Fruit fly (Drosophila melanogaster) whole organism, embryonic: Measurements from ENCODE around the gene Blimp-1.

Experiments used
- Blimp-1 ChIP-seq: fragments of 200-800 bp; sonication (Bioruptor generic); optimal IDR thresholded peaks from 3 replicates; lab custom pipeline; 2018; ENCODE audit warnings: missing biosample characterization, missing genetic modification characterization, mild to moderate bottlenecking, moderate library complexity, missing genetic modification reagents
- CG10959 ChIP-seq: fragments of 200-800 bp; sonication (Bioruptor generic); IDR thresholded peaks from 2 replicates; pipeline ENCODE4 v1.3.6; 2022; ENCODE audit warnings: missing biosample characterization, missing genetic modification characterization
- CG11456 ChIP-seq: fragments of 200-800 bp; sonication (Bioruptor generic); IDR thresholded peaks from 3 replicates; pipeline ENCODE4 v1.3.6; 2022; ENCODE audit warnings: missing biosample characterization, missing genetic modification characterization
- CG1233 ChIP-seq: fragments of 200-800 bp; sonication (Bioruptor generic); optimal IDR thresholded peaks from 4 replicates; lab custom pipeline; 2018; ENCODE audit warnings: missing biosample characterization, mild to moderate bottlenecking, missing genetic modification characterization
- CG12942 ChIP-seq: fragments of 200-800 bp; sonication (Bioruptor generic); optimal IDR thresholded peaks from 3 replicates; lab custom pipeline; 2016; ENCODE audit warnings: missing biosample characterization, missing genetic modification characterization
- CG14050 ChIP-seq: fragments of 200-800 bp; sonication (Bioruptor generic); IDR thresholded peaks from 3 replicates; pipeline ENCODE4 v1.3.6; 2022; ENCODE audit warnings: missing biosample characterization, missing genetic modification characterization
- CG15073 ChIP-seq: fragments of 200-800 bp; sonication (Bioruptor generic); optimal IDR thresholded peaks from 2 replicates; lab custom pipeline; 2016; ENCODE audit warnings: missing biosample characterization, missing genetic modification characterization
- CG16813 ChIP-seq: fragments of 200-800 bp; sonication (Bioruptor generic); IDR thresholded peaks from 3 replicates; pipeline ENCODE4 v1.3.6; 2022; ENCODE audit warnings: missing biosample characterization, missing genetic modification characterization; ENCODE audit not compliant: partially characterized antibody
- CG17385 ChIP-seq: fragments of 200-800 bp; sonication (Bioruptor generic); optimal IDR thresholded peaks from 3 replicates; lab custom pipeline; 2018; ENCODE audit warnings: missing biosample characterization, mild to moderate bottlenecking, missing genetic modification characterization
- CG18476 ChIP-seq: fragments of 200-800 bp; sonication (Bioruptor generic); optimal IDR thresholded peaks from 2 replicates; lab custom pipeline; 2016; ENCODE audit warnings: missing biosample characterization, mild to moderate bottlenecking, missing genetic modification characterization
- CG18764 ChIP-seq: fragments of 200-800 bp; sonication (Bioruptor generic); optimal IDR thresholded peaks from 3 replicates; lab custom pipeline; 2016; ENCODE audit warnings: missing biosample characterization, missing genetic modification characterization
- CG7372 ChIP-seq: fragments of 200-800 bp; sonication (Bioruptor generic); IDR thresholded peaks from 2 replicates; pipeline ENCODE4 v1.3.6; 2022; ENCODE audit warnings: missing biosample characterization, missing genetic modification characterization
- CG8359 ChIP-seq: fragments of 200-800 bp; sonication (Bioruptor generic); optimal IDR thresholded peaks from 2 replicates; lab custom pipeline; 2017; ENCODE audit warnings: missing biosample characterization, mild to moderate bottlenecking, missing genetic modification characterization, borderline replicate concordance
- CG8388 ChIP-seq: fragments of 200-800 bp; sonication (Bioruptor generic); optimal IDR thresholded peaks from 2 replicates; lab custom pipeline; 2019; ENCODE audit warnings: missing biosample characterization, mild to moderate bottlenecking, missing genetic modification characterization, moderate library complexity
- CG8478 ChIP-seq: fragments of >200 bp; optimal IDR thresholded peaks from 2 replicates; lab custom pipeline; 2018
- Dip2 ChIP-seq: fragments of 200-800 bp; sonication (Bioruptor generic); IDR thresholded peaks from 2 replicates; pipeline ENCODE4 v1.3.6; 2022; ENCODE audit warnings: missing biosample characterization, missing genetic modification characterization
- Dp ChIP-seq: fragments of 200-800 bp; sonication (Bioruptor generic); optimal IDR thresholded peaks from 2 replicates; lab custom pipeline; 2018; ENCODE audit warnings: missing biosample characterization, mild to moderate bottlenecking, missing genetic modification characterization, moderate library complexity
- Dref ChIP-seq: fragments of 200-800 bp; sonication (Bioruptor generic); IDR thresholded peaks from 2 replicates; pipeline ENCODE4 v1.3.6; 2022; ENCODE audit warnings: missing biosample characterization, missing genetic modification characterization
- Gug ChIP-seq: fragments of 200-800 bp; sonication (Bioruptor generic); IDR thresholded peaks from 4 replicates; pipeline ENCODE4 v1.3.6; 2022; ENCODE audit warnings: missing biosample characterization, missing genetic modification characterization
- Hand ChIP-seq: fragments of 200-800 bp; sonication (Bioruptor generic); optimal IDR thresholded peaks from 2 replicates; lab custom pipeline; 2017; ENCODE audit warnings: mild to moderate bottlenecking, missing biosample characterization, missing genetic modification reagents, missing genetic modification characterization
- Hey ChIP-seq: fragments of 200-800 bp; sonication (Bioruptor generic); optimal IDR thresholded peaks from 3 replicates; lab custom pipeline; 2018; ENCODE audit warnings: missing biosample characterization, mild to moderate bottlenecking, missing genetic modification characterization
- Nf-YB ChIP-seq: fragments of 200-800 bp; sonication (Bioruptor generic); optimal IDR thresholded peaks from 3 replicates; lab custom pipeline; 2019; ENCODE audit warnings: missing biosample characterization, mild to moderate bottlenecking, missing genetic modification characterization, moderate library complexity
- Nf-YC ChIP-seq: fragments of 200-800 bp; optimal IDR thresholded peaks from 3 replicates; lab custom pipeline; 2019; ENCODE audit warnings: missing biosample characterization, mild to moderate bottlenecking, missing genetic modification characterization, moderate library complexity
- Sry-β ChIP-seq: fragments of 200-800 bp; sonication (Bioruptor generic); optimal IDR thresholded peaks from 2 replicates; lab custom pipeline; 2018; ENCODE audit warnings: missing biosample characterization, mild to moderate bottlenecking, missing genetic modification characterization, moderate library complexity
- Vsx1 ChIP-seq: fragments of 200-800 bp; sonication (Bioruptor generic); optimal IDR thresholded peaks from 2 replicates; lab custom pipeline; 2017; ENCODE audit warnings: missing biosample characterization, mild to moderate bottlenecking, missing genetic modification characterization, missing genetic modification reagents
- ab ChIP-seq: fragments of 200-800 bp; sonication (Bioruptor generic); optimal IDR thresholded peaks from 2 replicates; lab custom pipeline; 2016; ENCODE audit warnings: missing biosample characterization, missing genetic modification characterization
- ase ChIP-seq: fragments of 200-800 bp; sonication (Bioruptor generic); IDR thresholded peaks from 3 replicates; pipeline ENCODE4 v1.3.6; 2022; ENCODE audit warnings: missing biosample characterization, missing genetic modification characterization
- cas ChIP-seq: fragments of 200-800 bp; sonication (Bioruptor generic); IDR thresholded peaks from 2 replicates; pipeline ENCODE4 v1.3.6; 2022; ENCODE audit warnings: missing biosample characterization, missing genetic modification characterization
- cwo ChIP-seq: fragments of 200-800 bp; sonication (Bioruptor generic); optimal IDR thresholded peaks from 3 replicates; lab custom pipeline; 2017; ENCODE audit warnings: missing biosample characterization, missing genetic modification characterization, mild to moderate bottlenecking, moderate library complexity, missing genetic modification reagents
- dmrt11E ChIP-seq: fragments of 200-800 bp; sonication (Bioruptor generic); optimal IDR thresholded peaks from 3 replicates; lab custom pipeline; 2018; ENCODE audit warnings: missing biosample characterization, mild to moderate bottlenecking, missing genetic modification characterization, moderate library complexity
- dpn ChIP-seq, 2 experiments: fragments of 200-800 bp; sonication (Bioruptor generic); optimal IDR thresholded peaks; 3 replicates each; lab custom pipeline; 2016; ENCODE audit warnings: missing biosample characterization in 2 of 2, missing genetic modification characterization in 2 of 2
- exex ChIP-seq: fragments of 200-800 bp; sonication (Bioruptor generic); optimal IDR thresholded peaks from 4 replicates; lab custom pipeline; 2018; ENCODE audit warnings: missing biosample characterization, mild to moderate bottlenecking, missing genetic modification characterization, moderate library complexity
- gce ChIP-seq: fragments of 200-800 bp; sonication (Bioruptor generic); IDR thresholded peaks from 3 replicates; pipeline ENCODE4 v1.3.6; 2022; ENCODE audit warnings: missing biosample characterization, missing genetic modification characterization
- grn ChIP-seq: fragments of 200-800 bp; sonication (Bioruptor generic); optimal IDR thresholded peaks from 3 replicates; lab custom pipeline; 2017; ENCODE audit warnings: missing biosample characterization, missing genetic modification characterization
- hb ChIP-seq: fragments of 200-800 bp; sonication (Bioruptor generic); IDR thresholded peaks from 3 replicates; pipeline ENCODE4 v1.3.6; 2022; ENCODE audit warnings: missing biosample characterization, missing genetic modification characterization; ENCODE audit not compliant: partially characterized antibody
- lbe ChIP-seq: fragments of 200-800 bp; sonication (Bioruptor generic); optimal IDR thresholded peaks from 2 replicates; lab custom pipeline; 2016; ENCODE audit warnings: missing biosample characterization, mild to moderate bottlenecking, missing genetic modification characterization
- pfk ChIP-seq: fragments of 200-800 bp; sonication (Bioruptor generic); optimal IDR thresholded peaks from 2 replicates; lab custom pipeline; 2018; ENCODE audit warnings: missing biosample characterization, mild to moderate bottlenecking, missing genetic modification characterization, moderate library complexity
- pita ChIP-seq: fragments of 200-800 bp; sonication (Bioruptor generic); optimal IDR thresholded peaks from 2 replicates; lab custom pipeline; 2017; ENCODE audit warnings: missing biosample characterization, mild to moderate bottlenecking, missing genetic modification characterization
- pum ChIP-seq: fragments of 200-800 bp; sonication (Bioruptor generic); optimal IDR thresholded peaks from 2 replicates; lab custom pipeline; 2016; ENCODE audit warnings: missing biosample characterization, missing genetic modification characterization
- pzg ChIP-seq: fragments of 200-800 bp; sonication (Bioruptor generic); optimal IDR thresholded peaks from 3 replicates; lab custom pipeline; 2018; ENCODE audit warnings: missing biosample characterization, mild to moderate bottlenecking, missing genetic modification characterization, moderate library complexity
- sima ChIP-seq: fragments of 200-800 bp; sonication (Bioruptor generic); optimal IDR thresholded peaks from 2 replicates; lab custom pipeline; 2016; ENCODE audit warnings: missing biosample characterization, missing genetic modification characterization
- sna ChIP-seq: fragments of 200-800 bp; sonication (Bioruptor generic); IDR thresholded peaks from 2 replicates; pipeline ENCODE4 v1.3.6; 2022; ENCODE audit warnings: missing biosample characterization, missing genetic modification characterization; ENCODE audit not compliant: partially characterized antibody
- tll ChIP-seq, 2 experiments: fragments of 200-800 bp in 1 of 2; fragments of >200 bp in 1 of 2; sonication (Bioruptor generic) in 1 of 2; optimal IDR thresholded peaks; 2 replicates each; lab custom pipeline; 2017 to 2019; ENCODE audit warnings: missing biosample characterization in 2 of 2, missing genetic modification characterization in 2 of 2, mild to moderate bottlenecking in 1 of 2, moderate library complexity in 1 of 2
- ttk ChIP-seq: fragments of 200-800 bp; sonication (Bioruptor generic); IDR thresholded peaks from 2 replicates; pipeline ENCODE4 v2.1.2; 2022; ENCODE audit warnings: missing biosample characterization, missing genetic modification characterization

Gene Blimp-1

DNA sequence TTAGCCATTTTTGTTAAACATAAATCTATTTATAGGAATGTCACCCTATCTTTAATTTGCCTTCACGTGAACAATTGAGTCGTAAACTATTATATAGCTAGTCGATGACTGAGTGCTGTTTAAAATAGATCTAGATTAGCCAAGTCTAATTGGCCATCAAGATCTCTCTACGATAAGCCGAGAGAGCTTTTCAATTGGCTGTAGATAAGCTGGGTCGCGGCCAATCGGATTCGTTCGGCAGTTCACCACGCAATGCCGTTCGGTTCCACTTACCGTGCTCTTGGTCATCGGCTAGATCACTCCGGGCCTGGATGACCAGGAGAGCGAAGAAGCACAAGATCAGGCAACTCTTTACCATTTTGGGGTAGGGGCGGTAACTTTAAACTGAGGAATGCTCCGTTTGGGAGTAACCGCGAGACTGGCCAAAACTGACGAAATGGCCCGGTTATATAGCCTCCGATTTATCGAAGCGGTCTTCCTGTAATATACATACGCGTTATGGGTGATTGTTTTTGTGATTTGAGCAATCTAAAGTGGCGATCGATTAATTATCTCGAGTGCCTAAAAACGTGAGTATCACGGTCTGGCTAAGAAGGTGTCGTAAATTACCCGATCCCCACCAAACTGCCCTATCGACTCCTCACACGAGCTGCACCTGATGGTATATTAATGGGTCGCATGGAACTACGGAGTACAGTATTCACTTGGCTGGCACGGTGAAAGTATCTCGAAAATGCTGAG, 35.8 kb upstream of the Blimp-1 start, which contains the start of the genes Alp10 and Alp9:
TSS of gene Alp10 (minus strand) at position 420 of the 741 bp plus-strand sequence.
TSS of gene Alp9 (plus strand) at position 690 of the 741 bp plus-strand sequence.
- TF ChIP-seq Nf-YB = peak; percentile 91
- TF ChIP-seq grn (GFP tag; lab: Kevin White, UChicago) = peak; percentile 51
- TF ChIP-seq dmrt11E = no peak
- no peak for TF ChIP-seq CG17385 (GFP tag; lab: Kevin White, UChicago)
- no peak for TF ChIP-seq pum (GFP tag; lab: Kevin White, UChicago)
- TF ChIP-seq ab (GFP tag; lab: Kevin White, UChicago) = no peak
- TF ChIP-seq exex = peak; percentile 58
- peak; percentile 87 for TF ChIP-seq Nf-YC (tag; lab: Kevin White, UChicago)
- 0 out of 3 replicates have a peak, but pooled peaks have one; percentile 44 for TF ChIP-seq CG11456 (GFP tag; lab: Robert Waterston, UW)
- peak; percentile 77 for TF ChIP-seq cwo (GFP tag; lab: Kevin White, UChicago)

DNA sequence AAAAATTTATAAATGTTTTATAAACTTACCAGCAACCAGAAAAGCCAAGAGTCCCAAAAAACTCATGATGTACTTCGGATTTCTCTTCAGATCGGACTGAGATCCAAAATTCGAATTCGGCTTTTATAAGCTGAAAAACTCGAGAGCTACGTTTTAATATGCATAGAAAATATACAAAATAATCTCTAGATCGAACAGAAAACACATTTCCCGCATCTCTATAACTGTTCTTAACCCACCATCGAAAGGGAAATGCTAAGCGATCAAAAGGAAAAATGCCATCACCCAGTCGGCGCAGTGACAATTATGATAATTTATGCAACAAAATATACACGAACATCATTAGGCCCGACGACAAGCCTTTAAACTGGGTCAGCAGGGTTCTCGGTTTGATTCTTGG, 31.2 kb upstream of the Blimp-1 start, which contains the start of gene CG10591:
TSS of gene CG10591 (minus strand) at position 101 of the 400 bp plus-strand sequence.
- no peak for TF ChIP-seq CG8388 (GFP tag; lab: Kevin White, UChicago)
- no peak for TF ChIP-seq CG18764 (GFP tag; lab: Kevin White, UChicago)
- TF ChIP-seq Blimp-1 (GFP tag; lab: Kevin White, UChicago) = peak; percentile 81
- TF ChIP-seq CG15073 (GFP tag; lab: Kevin White, UChicago) = no peak

- TF ChIP-seq Gug (0 out of 4 replicates have a peak, but pooled peaks have one; percentile 9), Vsx1 (no peak), Sry-β (GFP tag; lab: Kevin White, UChicago) (no peak), dpn (GFP tag; optimal IDR thresholded peaks at IDR 0.05; lab: Kevin White, UChicago) (peak; percentile 5 to 14), lbe (no peak), pzg (GFP tag; lab: Kevin White, UChicago) (peak; percentile 55), CG10959 (GFP tag; lab: Robert Waterston, UW) (no peak), CG18476 (peak; percentile 2), tll (GFP tag; optimal IDR thresholded peaks at IDR 0.05; lab: Kevin White, UChicago) (peak in 1 of 2 experiments; percentile 57), CG16813 (GFP tag; lab: Robert Waterston, UW) (peak; percentile 88), Dip2 (GFP tag; lab: Robert Waterston, UW) (no peak), Dp (peak; percentile 91), CG8478 (no peak), CG1233 (peak; percentile 4), Dref (GFP tag; lab: Robert Waterston, UW) (peak; percentile 66), pita (GFP tag; lab: Kevin White, UChicago) (no peak), Hey (tag; lab: Kevin White, UChicago) (no peak), CG12942 (GFP tag; lab: Kevin White, UChicago) (no peak), cas (no peak), gce (GFP tag; lab: Robert Waterston, UW) (no peak), CG7372 (no peak), sna (GFP tag; lab: Robert Waterston, UW) (peak; percentile 87), pfk (GFP tag; lab: Kevin White, UChicago) (no peak), ase (GFP tag; lab: Robert Waterston, UW) (no peak), hb (GFP tag; lab: Robert Waterston, UW) (peak; percentile 85), sima (GFP tag; lab: Kevin White, UChicago) (no peak), CG14050 (no peak), CG8359 (GFP tag; lab: Kevin White, UChicago) (no peak), ttk (GFP tag; lab: Robert Waterston, UW) (peak; percentile 50; the same call in 1 of the 2 replicates), cwo (GFP tag; lab: Kevin White, UChicago) (no peak), Hand (GFP tag; lab: Kevin White, UChicago) (no peak)
These were observed 26.8 kb upstream of the Blimp-1 start, which contains the start of gene TM9SF3 for dm6 chr3L:5603860-5604415. Gene TM9SF3, minus strand, starts transcription at chr3L:5603979.
